Fruit fly (Drosophila melanogaster): Measurements from ENCODE around the gene CG17593.

The CG17593 gene

dm6 chr2L:3553902-3554301 is 39.2 kb downstream of the CG17593 start (continued):
- no peak for TF ChIP-seq CG32006 (GFP tag; optimal IDR thresholded peaks at IDR 0.05)
- TF ChIP-seq CG6792 (GFP tag; optimal IDR thresholded peaks at IDR 0.05) = peak; percentile 43
- TF ChIP-seq CG8119 (GFP tag; IDR thresholded peaks at IDR 0.05) = no peak
- no peak for TF ChIP-seq salr (GFP tag; optimal IDR thresholded peaks at IDR 0.05)
- peak; percentile 57 for TF ChIP-seq Ets21C (GFP tag; optimal IDR thresholded peaks at IDR 0.05)
- TF ChIP-seq ss (GFP tag; optimal IDR thresholded peaks at IDR 0.05) = no peak
- TF ChIP-seq CG6854 (GFP tag; optimal IDR thresholded peaks at IDR 0.05) = peak; percentile 43
- TF ChIP-seq esn (GFP tag; optimal IDR thresholded peaks at IDR 0.05) = peak; percentile 78
- no peak for TF ChIP-seq Sox15 (GFP tag; optimal IDR thresholded peaks at IDR 0.05)

dm6 chr2L:3555408-3556058 is 40.9 kb downstream of the CG17593 start:
- TF ChIP-seq Eip78C (GFP tag) = peak; percentile 45
- TF ChIP-seq dsx (GFP tag; optimal IDR thresholded peaks at IDR 0.05; ENCODE audit: poor library complexity, severe bottlenecking) = no peak
- peak; percentile 53 for TF ChIP-seq svp (GFP tag)

DNA sequence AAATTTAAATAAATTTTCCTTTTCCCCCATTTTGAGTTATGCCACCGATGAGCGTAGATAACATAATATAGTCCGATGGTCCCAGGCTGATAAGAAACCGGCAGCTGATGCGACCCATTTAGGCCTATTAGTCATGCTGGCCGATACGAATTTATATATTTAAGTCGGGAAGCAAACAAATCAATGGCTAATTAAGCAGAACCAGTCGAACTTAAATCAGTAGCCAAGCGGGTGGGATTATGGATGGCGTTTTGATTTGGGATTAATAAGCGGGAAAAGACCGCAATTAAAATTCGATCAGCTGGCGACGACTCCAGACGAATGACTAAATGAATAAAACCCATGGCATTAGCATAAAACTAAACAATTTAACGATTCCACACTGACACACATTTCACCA is 42.3 kb downstream of the CG17593 start:
- no peak for TF ChIP-seq Sox15 (GFP tag; optimal IDR thresholded peaks at IDR 0.05)
- no peak for TF ChIP-seq CG16779 (tag; optimal IDR thresholded peaks at IDR 0.05)
- TF ChIP-seq eg (GFP tag; IDR thresholded peaks at IDR 0.05) = no peak
- no peak for TF ChIP-seq Gug (GFP tag; IDR thresholded peaks at IDR 0.05)
- no peak for TF ChIP-seq CG1621 (tag; optimal IDR thresholded peaks at IDR 0.05)
- no peak for TF ChIP-seq dac (GFP tag; optimal IDR thresholded peaks at IDR 0.05)
- no peak for TF ChIP-seq topi (GFP tag; optimal IDR thresholded peaks at IDR 0.05)

DNA sequence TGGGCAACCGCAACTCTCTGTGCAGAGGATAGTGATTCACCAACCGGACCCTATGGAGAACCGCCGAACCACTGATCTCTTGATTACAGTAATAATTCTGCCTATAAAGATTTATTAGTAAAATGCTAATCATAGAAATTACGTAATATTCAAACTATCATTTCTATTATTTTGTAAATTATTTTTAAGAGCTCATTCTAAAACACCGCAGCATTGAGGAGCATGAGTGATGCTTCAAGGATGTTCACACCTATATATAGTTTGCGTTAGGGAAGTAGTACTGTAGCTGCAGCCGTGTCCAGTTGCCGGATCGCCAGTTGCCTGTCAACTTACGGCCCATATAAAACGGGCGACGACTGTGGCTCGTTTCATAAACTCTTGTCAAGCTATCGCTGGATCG is 42.8 kb downstream of the CG17593 start:
- no peak for TF ChIP-seq CG6854 (GFP tag; optimal IDR thresholded peaks at IDR 0.05)
- TF ChIP-seq CG6792 (GFP tag; optimal IDR thresholded peaks at IDR 0.05) = peak; percentile 31
- TF ChIP-seq CG32006 (GFP tag; optimal IDR thresholded peaks at IDR 0.05) = peak; percentile 49
- peak; percentile 31 for TF ChIP-seq CG8632 (GFP tag; optimal IDR thresholded peaks at IDR 0.05)
- TF ChIP-seq Hr39 (GFP tag; optimal IDR thresholded peaks at IDR 0.05) = no peak
- TF ChIP-seq Lpt (GFP tag; optimal IDR thresholded peaks at IDR 0.05) = peak; percentile 16
- no peak for TF ChIP-seq fkh (GFP tag; optimal IDR thresholded peaks at IDR 0.05)
- TF ChIP-seq Blimp-1 (GFP tag; optimal IDR thresholded peaks at IDR 0.05) = no peak
- no peak for TF ChIP-seq CG31627 (GFP tag; optimal IDR thresholded peaks at IDR 0.05)
- TF ChIP-seq net (GFP tag; optimal IDR thresholded peaks at IDR 0.05) = peak; percentile 53
- TF ChIP-seq CG11902 (GFP tag; optimal IDR thresholded peaks at IDR 0.05) = no peak
- TF ChIP-seq dac (GFP tag; optimal IDR thresholded peaks at IDR 0.05) = no peak
- TF ChIP-seq CG34406 (GFP tag; optimal IDR thresholded peaks at IDR 0.05) = no peak
- TF ChIP-seq Hr38 (GFP tag; optimal IDR thresholded peaks at IDR 0.05) = no peak
- no peak for TF ChIP-seq cyc (GFP tag; optimal IDR thresholded peaks at IDR 0.05)
- peak; percentile 68 for TF ChIP-seq CG1621 (tag; optimal IDR thresholded peaks at IDR 0.05)
- peak; percentile 53 for TF ChIP-seq Eip75B (GFP tag; optimal IDR thresholded peaks at IDR 0.05)
- no peak for TF ChIP-seq CG8319 (GFP tag; optimal IDR thresholded peaks at IDR 0.05)
- TF ChIP-seq CG8119 (GFP tag; IDR thresholded peaks at IDR 0.05) = peak; percentile 53; the same call in 2 of the 3 replicates
- peak; percentile 72 for TF ChIP-seq Ets96B (tag; optimal IDR thresholded peaks at IDR 0.05)
- TF ChIP-seq acj6 (GFP tag; optimal IDR thresholded peaks at IDR 0.05) = peak; percentile 33
- TF ChIP-seq CG11762 (GFP tag; optimal IDR thresholded peaks at IDR 0.05; ENCODE audit: insufficient read depth) = no peak
- peak; percentile 18 for TF ChIP-seq CG4318 (GFP tag; optimal IDR thresholded peaks at IDR 0.05)
- TF ChIP-seq CG10669 (GFP tag; optimal IDR thresholded peaks at IDR 0.05) = peak; percentile 47
- TF ChIP-seq CG6276 (GFP tag; optimal IDR thresholded peaks at IDR 0.05) = peak; percentile 15
- TF ChIP-seq Sox14 (GFP tag; optimal IDR thresholded peaks at IDR 0.05) = peak; percentile 10
- TF ChIP-seq CG10631 (GFP tag; optimal IDR thresholded peaks at IDR 0.05) = peak; percentile 58
- no peak for TF ChIP-seq svp (GFP tag)
- TF ChIP-seq CG6808 (GFP tag; optimal IDR thresholded peaks at IDR 0.05) = peak; percentile 40
- TF ChIP-seq Gug (GFP tag; IDR thresholded peaks at IDR 0.05) = peak; percentile 32; the same call in 1 of the 2 replicates
- no peak for TF ChIP-seq fd85E (GFP tag; optimal IDR thresholded peaks at IDR 0.05)
- no peak for TF ChIP-seq topi (GFP tag; optimal IDR thresholded peaks at IDR 0.05)
- TF ChIP-seq CG7368 (GFP tag; optimal IDR thresholded peaks at IDR 0.05) = no peak
- TF ChIP-seq achi (GFP tag; optimal IDR thresholded peaks at IDR 0.05) = peak; percentile 56
- no peak for TF ChIP-seq Sox102F (GFP tag; optimal IDR thresholded peaks at IDR 0.05)
- 0 out of 3 replicates have a peak, but pooled peaks have one; percentile 15 for TF ChIP-seq eg (GFP tag; IDR thresholded peaks at IDR 0.05)

Measured in whole organism, prepupa.